Worm (Caenorhabditis elegans): Measurements from ENCODE around the gene mai-2.

mai-2 gene

DNA sequence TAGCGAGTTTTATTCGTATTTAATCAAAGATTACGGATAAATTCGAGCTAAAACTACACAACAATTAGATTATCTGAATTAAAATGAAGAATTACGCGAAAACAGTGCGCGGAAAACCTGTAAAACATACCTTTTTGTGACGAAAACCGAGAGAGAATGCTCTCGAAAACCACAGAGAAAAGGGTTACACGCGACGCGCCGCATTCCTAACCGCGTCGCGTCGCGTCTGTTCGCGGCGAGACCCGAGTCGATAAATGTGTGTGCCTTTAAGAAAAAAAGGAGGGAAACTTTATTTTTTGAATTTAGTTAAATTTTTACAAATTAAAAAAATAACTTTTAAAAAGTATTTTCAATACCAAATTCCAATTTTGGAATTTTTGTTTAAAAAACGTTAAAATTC is 47.0 kb upstream of the mai-2 start, which contains the start of gene hrpa-1 (continued):
- no peak for TF ChIP-seq C38D4.7 (GFP tag; optimal IDR thresholded peaks at IDR 0.05)
- peak; percentile 16 for TF ChIP-seq tbx-2 (tag; optimal IDR thresholded peaks at IDR 0.05)
- no peak for TF ChIP-seq fkh-6 (tag; optimal IDR thresholded peaks at IDR 0.05)
- no peak for TF ChIP-seq K02D7.2 (tag; optimal IDR thresholded peaks at IDR 0.05)
- TF ChIP-seq hlh-8 (tag; optimal IDR thresholded peaks at IDR 0.05): no peak
- no peak for TF ChIP-seq ref-2 (tag; optimal IDR thresholded peaks at IDR 0.05)
- peak; percentile 33 for TF ChIP-seq dve-1 (tag; optimal IDR thresholded peaks at IDR 0.05)
- TF ChIP-seq ceh-45 (GFP tag; IDR thresholded peaks at IDR 0.05): no peak
- TF ChIP-seq K09A11.1 (tag; optimal IDR thresholded peaks at IDR 0.05; ENCODE audit: insufficient read depth): no peak
- TF ChIP-seq pag-3 (tag; optimal IDR thresholded peaks at IDR 0.05; ENCODE audit: borderline replicate concordance): no peak
- TF ChIP-seq pax-1 (tag; optimal IDR thresholded peaks at IDR 0.05): peak; percentile 81
- TF ChIP-seq madf-2 (tag; optimal IDR thresholded peaks at IDR 0.05): no peak
- no peak for TF ChIP-seq ceh-30 (tag; optimal IDR thresholded peaks at IDR 0.05)
- TF ChIP-seq elt-2 (tag; optimal IDR thresholded peaks at IDR 0.05): peak; percentile 56
- no peak for TF ChIP-seq ceh-24 (tag; optimal IDR thresholded peaks at IDR 0.05)
- no peak for TF ChIP-seq unc-3 (GFP tag; conservative IDR thresholded peaks at IDR 0.05)
- TF ChIP-seq unc-3 (tag; optimal IDR thresholded peaks at IDR 0.05): no peak
- no peak for TF ChIP-seq ceh-48 (tag; optimal IDR thresholded peaks at IDR 0.05)
- no peak for TF ChIP-seq pqm-1 (tag; optimal IDR thresholded peaks at IDR 0.05)
- no peak for TF ChIP-seq F13H6.1 (tag; optimal IDR thresholded peaks at IDR 0.05)
- peak; percentile 23 for TF ChIP-seq ceh-34 (tag; optimal IDR thresholded peaks at IDR 0.05)
- no peak for TF ChIP-seq sox-4 (tag; optimal IDR thresholded peaks at IDR 0.05)
- no peak for TF ChIP-seq ceh-9 (tag; optimal IDR thresholded peaks at IDR 0.05)
- TF ChIP-seq nhr-232 (tag; optimal IDR thresholded peaks at IDR 0.05): no peak
- no peak for TF ChIP-seq fax-1 (tag; optimal IDR thresholded peaks at IDR 0.05)
- TF ChIP-seq pha-2 (tag; optimal IDR thresholded peaks at IDR 0.05): no peak
- TF ChIP-seq Y22D7AL.16 (tag; optimal IDR thresholded peaks at IDR 0.05): no peak
- peak; percentile 6 for TF ChIP-seq unc-42 (tag; optimal IDR thresholded peaks at IDR 0.05)
- TF ChIP-seq lin-11 (tag; optimal IDR thresholded peaks at IDR 0.05): no peak
- no peak for TF ChIP-seq ztf-16 (tag; optimal IDR thresholded peaks at IDR 0.05)
- TF ChIP-seq ceh-2 (tag; optimal IDR thresholded peaks at IDR 0.05): no peak
- no peak for TF ChIP-seq unc-86 (tag; optimal IDR thresholded peaks at IDR 0.05)
- TF ChIP-seq C08G9.2 (tag; optimal IDR thresholded peaks at IDR 0.05): no peak
- TF ChIP-seq ceh-31 (tag; optimal IDR thresholded peaks at IDR 0.05): peak; percentile 59
- no peak for TF ChIP-seq unc-55 (GFP tag; optimal IDR thresholded peaks at IDR 0.05)
- TF ChIP-seq hlh-30 (tag; optimal IDR thresholded peaks at IDR 0.05; ENCODE audit: insufficient read depth): peak; percentile 35
- TF ChIP-seq sox-2 (GFP tag; IDR thresholded peaks at IDR 0.05): no peak
- no peak for TF ChIP-seq odd-2 (tag; optimal IDR thresholded peaks at IDR 0.05)
- TF ChIP-seq lim-6 (tag; optimal IDR thresholded peaks at IDR 0.05): no peak

DNA sequence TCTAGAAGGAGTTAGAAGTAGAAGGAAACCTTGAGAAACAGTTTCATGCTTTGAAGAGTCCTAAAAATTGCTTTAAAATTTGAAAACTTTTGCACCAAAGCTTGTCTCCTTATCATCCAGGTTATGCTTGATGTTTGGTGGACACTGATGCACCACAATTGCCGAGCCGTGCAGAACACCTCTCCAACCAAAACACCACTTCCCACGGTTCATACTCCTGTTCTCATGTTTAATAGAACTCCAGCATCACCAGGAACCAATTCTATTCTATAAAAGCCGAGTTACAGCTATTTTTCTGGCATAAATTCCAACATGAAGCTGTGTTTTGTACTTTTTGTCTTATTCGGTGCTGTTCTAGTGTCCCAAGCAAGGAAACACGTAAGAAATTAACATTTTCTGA is 44.5 kb upstream of the mai-2 start, which contains the start of gene F42A6.2:
TSS of gene F42A6.2 (plus strand) at position 301 of the 400 bp plus-strand sequence.
- no peak for TF ChIP-seq che-1 (tag; optimal IDR thresholded peaks at IDR 0.05)
- no peak for TF ChIP-seq pat-9 (tag; optimal IDR thresholded peaks at IDR 0.05)
- TF ChIP-seq unc-3 (GFP tag; conservative IDR thresholded peaks at IDR 0.05): no peak
- no peak for TF ChIP-seq unc-3 (tag; optimal IDR thresholded peaks at IDR 0.05)
- TF ChIP-seq fkh-6 (tag; optimal IDR thresholded peaks at IDR 0.05): no peak
- no peak for TF ChIP-seq hlh-6 (tag; optimal IDR thresholded peaks at IDR 0.05)

DNA sequence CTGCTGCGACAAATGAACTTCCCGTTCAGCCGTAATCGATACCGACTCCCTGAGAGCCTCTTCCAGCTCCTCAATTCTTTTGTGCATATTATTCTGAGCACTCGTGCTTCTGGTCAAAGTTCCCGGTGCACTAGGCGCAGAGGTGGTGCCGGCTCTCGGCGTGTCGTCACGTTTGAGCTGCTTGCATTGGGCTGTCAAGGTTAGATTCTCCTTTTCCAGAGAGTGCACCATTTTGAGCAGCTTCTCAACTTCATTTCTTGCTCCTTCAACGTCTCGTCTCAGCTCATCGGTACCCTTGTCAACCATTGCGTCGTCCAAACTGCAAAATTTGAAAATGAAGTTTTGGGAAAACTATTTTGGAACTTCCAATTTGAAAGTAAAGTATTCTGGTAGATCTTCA is 40.2 kb upstream of the mai-2 start:
- no peak for TF ChIP-seq lim-6 (tag; optimal IDR thresholded peaks at IDR 0.05)
- no peak for TF ChIP-seq ceh-14 (tag; optimal IDR thresholded peaks at IDR 0.05)
- no peak for TF ChIP-seq elt-4 (tag; optimal IDR thresholded peaks at IDR 0.05)
- TF ChIP-seq sox-2 (GFP tag; IDR thresholded peaks at IDR 0.05): no peak
- no peak for TF ChIP-seq sdc-2 (tag; optimal IDR thresholded peaks at IDR 0.05)
- no peak for TF ChIP-seq hlh-13 (GFP tag; optimal IDR thresholded peaks at IDR 0.05)
- no peak for TF ChIP-seq gmeb-2 (tag; optimal IDR thresholded peaks at IDR 0.05)
- TF ChIP-seq nfya-1 (tag; optimal IDR thresholded peaks at IDR 0.05): no peak
- no peak for TF ChIP-seq npax-4 (tag; optimal IDR thresholded peaks at IDR 0.05)
- no peak for TF ChIP-seq ceh-48 (tag; optimal IDR thresholded peaks at IDR 0.05)
- TF ChIP-seq elt-2 (tag; optimal IDR thresholded peaks at IDR 0.05): no peak
- TF ChIP-seq sox-4 (tag; optimal IDR thresholded peaks at IDR 0.05): no peak
- TF ChIP-seq ceh-18 (tag; optimal IDR thresholded peaks at IDR 0.05): no peak
- no peak for TF ChIP-seq rnt-1 (tag; optimal IDR thresholded peaks at IDR 0.05)
- TF ChIP-seq nhr-232 (tag; optimal IDR thresholded peaks at IDR 0.05): no peak
- no peak for TF ChIP-seq unc-42 (tag; optimal IDR thresholded peaks at IDR 0.05)
- TF ChIP-seq pag-3 (tag; optimal IDR thresholded peaks at IDR 0.05; ENCODE audit: borderline replicate concordance): no peak

All from whole organism, late embryonic.